Worm (Caenorhabditis elegans) whole organism, midembryonic: ENCODE results near the gene T27E9.6.
A peak's percentile ranks its signal among the peaks of the same experiment; 100 is the strongest.
"Not testable (repeated sequence)": the region's sequence is repeated elsewhere in the genome, so short reads cannot be mapped to it uniquely, and the experiment has no call there.

Experiments used
- T22C8.4 ChIP-seq: fragments of 200-800 bp; sonication (Bioruptor generic); IDR thresholded peaks from 2 replicates; pipeline ENCODE4 v1.3.6; 2022; ENCODE audit warnings: missing genetic modification characterization, missing compliant biosample characterization
- cog-1 ChIP-seq: sonication (generic microtip); optimal IDR thresholded peaks from 2 replicates; lab custom pipeline; 2016; ENCODE audit warnings: missing genetic modification characterization, missing compliant biosample characterization
- flt-1 ChIP-seq: fragments of 200-800 bp; sonication (Bioruptor generic); IDR thresholded peaks from 2 replicates; pipeline ENCODE4 v1.3.6; 2022; ENCODE audit warnings: missing genetic modification characterization, missing compliant biosample characterization
- klf-2 ChIP-seq: fragments of 200-800 bp; sonication (Bioruptor generic); conservative IDR thresholded peaks from 2 replicates; pipeline ENCODE4 v1.3.6; 2022; ENCODE audit warnings: missing genetic modification reagents, missing genetic modification characterization, missing compliant biosample characterization
- med-1 ChIP-seq: sonication (generic microtip); optimal IDR thresholded peaks from 2 replicates; lab custom pipeline; 2017; ENCODE audit warnings: missing genetic modification characterization, mild to moderate bottlenecking, missing compliant biosample characterization, antibody characterized with exemption, missing genetic modification reagents; ENCODE audit not compliant: insufficient read depth
- ref-1 ChIP-seq: fragments of 200-800 bp; sonication (Bioruptor generic); conservative IDR thresholded peaks from 2 replicates; pipeline ENCODE4 v1.3.6; 2022; ENCODE audit warnings: missing genetic modification reagents, missing genetic modification characterization, missing compliant biosample characterization
- tab-1 ChIP-seq: fragments of 200-800 bp; sonication (Bioruptor generic); IDR thresholded peaks from 2 replicates; pipeline ENCODE4 v1.3.6; 2022; ENCODE audit warnings: missing genetic modification characterization, missing compliant biosample characterization
- ztf-23 ChIP-seq: fragments of 200-800 bp; sonication (Bioruptor generic); IDR thresholded peaks from 2 replicates; pipeline ENCODE4 v1.3.6; 2022; ENCODE audit warnings: missing genetic modification reagents, missing genetic modification characterization, missing compliant biosample characterization
- ztf-29 ChIP-seq: fragments of 200-800 bp; sonication (Bioruptor generic); IDR thresholded peaks from 2 replicates; pipeline ENCODE4 v1.3.6; 2022; ENCODE audit warnings: missing genetic modification reagents, missing genetic modification characterization, missing compliant biosample characterization

Gene T27E9.6

ce11 chrIII:13501599-13501998, 25.0 kb upstream of the T27E9.6 start, which contains the start of gene T28A8.5:
Gene T28A8.5 (plus strand): TSS chrIII:13501630.
- TF ChIP-seq ztf-23 (GFP tag; lab: Robert Waterston, UW) = no peak
- no peak for TF ChIP-seq klf-2 (GFP tag; lab: Robert Waterston, UW)
- no peak for TF ChIP-seq tab-1 (GFP tag; lab: Robert Waterston, UW)
- TF ChIP-seq cog-1 (tag; lab: Kevin White, UChicago) = no peak
- no peak for TF ChIP-seq ztf-29 (GFP tag; lab: Robert Waterston, UW)
- TF ChIP-seq flt-1 (GFP tag; lab: Robert Waterston, UW) = no peak
- no peak for TF ChIP-seq T22C8.4 (GFP tag; lab: Robert Waterston, UW)
- TF ChIP-seq ref-1 (GFP tag; lab: Robert Waterston, UW) = no peak
- TF ChIP-seq med-1 (GFP tag; lab: Kevin White, UChicago) = no peak

ce11 chrIII:13498899-13499298, 22.3 kb upstream of the T27E9.6 start, which contains the start of gene T28A8.6:
Gene T28A8.6 (plus strand): TSS chrIII:13499199.
- not testable (repeated sequence) for TF ChIP-seq ztf-29, klf-2, ztf-23 (GFP tag; lab: Robert Waterston, UW)

- TF ChIP-seq cog-1 (tag; lab: Kevin White, UChicago) (no peak), ref-1 (GFP tag; lab: Robert Waterston, UW) (no peak), flt-1 (GFP tag; lab: Robert Waterston, UW) (no peak), ztf-29 (GFP tag; lab: Robert Waterston, UW) (no peak), T22C8.4 (GFP tag; lab: Robert Waterston, UW) (no peak), med-1 (GFP tag; lab: Kevin White, UChicago) (no peak), tab-1 (GFP tag; lab: Robert Waterston, UW) (no peak), ztf-23 (GFP tag; lab: Robert Waterston, UW) (no peak), klf-2 (GFP tag; lab: Robert Waterston, UW) (no peak)
Observed at ce11 chrIII:13495571-13495970, 19.0 kb upstream of the T27E9.6 start, which contains the start of gene T28A8.2. Gene T28A8.2 (minus strand): TSS chrIII:13495671.

DNA sequence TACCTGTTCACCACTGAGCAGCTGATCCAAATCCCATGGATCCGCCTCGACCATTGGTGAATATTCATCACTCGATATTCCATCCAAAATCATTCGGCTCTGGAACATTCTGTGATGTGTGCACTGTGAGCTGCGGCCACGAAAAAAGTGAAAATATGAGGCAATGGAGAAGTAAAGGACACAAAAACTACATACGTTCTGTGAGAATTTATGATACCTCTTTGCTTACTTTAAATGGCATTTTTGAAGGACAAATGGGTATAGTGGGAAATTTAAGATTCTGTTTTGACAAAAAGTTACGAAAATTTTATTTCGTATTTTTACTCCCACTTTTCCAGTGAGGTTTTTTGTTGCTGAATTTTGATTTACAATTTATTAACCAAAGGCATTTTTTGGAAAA, 15.8 kb upstream of the T27E9.6 start, which contains the start of gene twk-40:
TSS of gene twk-40 (minus strand) at position 101 of the 400 bp plus-strand sequence.
- TF ChIP-seq flt-1 (GFP tag; lab: Robert Waterston, UW) (no peak), ztf-29 (GFP tag; lab: Robert Waterston, UW) (no peak), med-1 (GFP tag; lab: Kevin White, UChicago) (no peak), tab-1 (GFP tag; lab: Robert Waterston, UW) (no peak), cog-1 (tag; lab: Kevin White, UChicago) (no peak)

DNA sequence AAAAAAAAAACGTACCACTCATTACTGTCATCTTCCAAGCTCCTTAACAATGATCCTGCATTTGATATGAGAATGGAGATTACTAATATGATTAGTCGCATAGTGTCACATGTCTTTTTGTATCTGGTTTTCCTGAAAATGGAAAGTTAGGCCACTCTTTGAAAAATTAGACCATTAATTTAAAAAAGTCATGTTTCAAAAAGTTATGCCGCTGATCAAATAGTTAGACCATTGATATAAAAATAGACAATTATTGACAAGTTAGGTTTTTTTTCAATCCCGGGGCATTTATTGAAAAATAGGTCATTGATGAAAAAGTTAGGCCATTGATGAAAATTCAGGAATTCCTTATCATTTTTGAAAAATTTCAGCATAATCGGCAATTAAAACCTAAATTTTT, 7.4 kb upstream of the T27E9.6 start, which contains the start of gene acc-4:
TSS of gene acc-4 (minus strand) at position 101 of the 400 bp plus-strand sequence.
- no peak for TF ChIP-seq flt-1 (GFP tag; lab: Robert Waterston, UW)
- TF ChIP-seq cog-1 (tag; lab: Kevin White, UChicago) = no peak
- TF ChIP-seq ztf-23 (GFP tag; lab: Robert Waterston, UW) = no peak
- TF ChIP-seq klf-2 (GFP tag; lab: Robert Waterston, UW) = no peak
- TF ChIP-seq T22C8.4 (GFP tag; lab: Robert Waterston, UW) = no peak
- TF ChIP-seq med-1 (GFP tag; lab: Kevin White, UChicago) = no peak
- no peak for TF ChIP-seq tab-1 (GFP tag; lab: Robert Waterston, UW)
- no peak for TF ChIP-seq ztf-29 (GFP tag; lab: Robert Waterston, UW)
- no peak for TF ChIP-seq ref-1 (GFP tag; lab: Robert Waterston, UW)

- TF ChIP-seq flt-1 (GFP tag; lab: Robert Waterston, UW) = no peak; the same call in 1 of the 2 replicates
- no peak for TF ChIP-seq tab-1 (GFP tag; lab: Robert Waterston, UW)
- no peak for TF ChIP-seq cog-1 (tag; lab: Kevin White, UChicago)
- TF ChIP-seq med-1 (GFP tag; lab: Kevin White, UChicago) = no peak
- no peak for TF ChIP-seq ztf-29 (GFP tag; lab: Robert Waterston, UW)
- TF ChIP-seq klf-2 (GFP tag; lab: Robert Waterston, UW) = no peak
- no peak for TF ChIP-seq ztf-23 (GFP tag; lab: Robert Waterston, UW)
- no peak for TF ChIP-seq ref-1 (GFP tag; lab: Robert Waterston, UW)
- TF ChIP-seq T22C8.4 (GFP tag; lab: Robert Waterston, UW) = no peak
Observed at ce11 chrIII:13474482-13474881, 2.1 kb downstream of the T27E9.6 start.

- TF ChIP-seq cog-1 (tag; lab: Kevin White, UChicago) = no peak
- no peak for TF ChIP-seq klf-2 (GFP tag; lab: Robert Waterston, UW)
Observed at ce11 chrIII:13471504-13471903, 5.1 kb downstream of the T27E9.6 start, which contains the start of gene pssy-2. Gene pssy-2 (plus strand): TSS chrIII:13471804.

ce11 chrIII:13465918-13466592, 10.5 kb downstream of the T27E9.6 start, which contains the start of gene cdk-5:
Gene cdk-5 (minus strand): TSS chrIII:13466342.
- TF ChIP-seq tab-1 (GFP tag; lab: Robert Waterston, UW) (no peak), flt-1 (GFP tag; lab: Robert Waterston, UW) (no peak), klf-2 (GFP tag; lab: Robert Waterston, UW) (no peak), med-1 (GFP tag; lab: Kevin White, UChicago) (no peak), ztf-23 (GFP tag; lab: Robert Waterston, UW) (0 out of 2 replicates have a peak, but pooled peaks have one; percentile 6), T22C8.4 (GFP tag; lab: Robert Waterston, UW) (no peak)
